Worm (Caenorhabditis elegans) whole organism, young adult: ENCODE results near the gene bcf-1.

Experiments used
- B0019.2 ChIP-seq: fragments of 200-800 bp; sonication (Bioruptor generic); conservative IDR thresholded peaks from 2 replicates; pipeline ENCODE4 v1.3.6; 2022; ENCODE audit warnings: missing genetic modification reagents, missing genetic modification characterization, missing compliant biosample characterization
- B0336.3 ChIP-seq: fragments of 200-800 bp; sonication (Bioruptor generic); IDR thresholded peaks from 2 replicates; pipeline ENCODE4 v1.3.6; 2022; ENCODE audit warnings: missing genetic modification characterization, missing compliant biosample characterization
- F33H1.4 ChIP-seq: fragments of 200-800 bp; sonication (Bioruptor generic); IDR thresholded peaks from 2 replicates; pipeline ENCODE4 v1.3.6; 2022; ENCODE audit warnings: missing genetic modification reagents, missing genetic modification characterization, missing compliant biosample characterization
- F49E8.2 ChIP-seq: sonication (generic microtip); optimal IDR thresholded peaks from 3 replicates; lab custom pipeline; 2017; ENCODE audit warnings: missing genetic modification characterization, mild to moderate bottlenecking, missing compliant biosample characterization, antibody characterized with exemption, moderate library complexity; ENCODE audit not compliant: insufficient read depth
- F52B5.7 ChIP-seq: sonication (generic microtip); optimal IDR thresholded peaks from 2 replicates; lab custom pipeline; 2016; ENCODE audit warnings: mild to moderate bottlenecking, missing genetic modification characterization, missing compliant biosample characterization
- F57A8.1 ChIP-seq: fragments of 200-800 bp; sonication (Bioruptor generic); optimal IDR thresholded peaks from 2 replicates; lab custom pipeline; 2018; ENCODE audit warnings: mild to moderate bottlenecking, missing genetic modification characterization, moderate library complexity, missing compliant biosample characterization
- Y53G8AR.9 ChIP-seq: fragments of 200-800 bp; sonication (Bioruptor generic); conservative IDR thresholded peaks from 2 replicates; pipeline ENCODE4 v1.3.6; 2022; ENCODE audit warnings: missing genetic modification reagents, missing genetic modification characterization, missing compliant biosample characterization
- akir-1 ChIP-seq: fragments of 200-800 bp; sonication (Bioruptor generic); optimal IDR thresholded peaks from 2 replicates; lab custom pipeline; 2018; ENCODE audit warnings: mild to moderate bottlenecking, missing genetic modification characterization, moderate library complexity, missing compliant biosample characterization
- ama-1 ChIP-seq, 3 experiments: fragments of 150-350 bp in 1 of 3; sonication (generic microtip) in 2 of 3; optimal IDR thresholded peaks; 2 replicates each; lab custom pipeline; 2014 to 2018; ENCODE audit warnings: missing biosample characterization in 2 of 3, missing genetic modification characterization in 2 of 3, missing genetic modification reagents in 2 of 3
- athp-1 ChIP-seq: sonication (generic microtip); optimal IDR thresholded peaks from 2 replicates; lab custom pipeline; 2017; ENCODE audit warnings: mild to moderate bottlenecking, missing genetic modification characterization, missing compliant biosample characterization
- bed-1 ChIP-seq: fragments of 200-800 bp; sonication (Bioruptor generic); IDR thresholded peaks from 2 replicates; pipeline ENCODE4 v1.3.6; 2022; ENCODE audit warnings: missing genetic modification reagents, missing genetic modification characterization, missing compliant biosample characterization
- ccch-3 ChIP-seq: fragments of 200-800 bp; sonication (Bioruptor generic); optimal IDR thresholded peaks from 2 replicates; lab custom pipeline; 2018; ENCODE audit warnings: mild to moderate bottlenecking, missing genetic modification characterization, missing compliant biosample characterization
- ceh-100 ChIP-seq: fragments of 200-800 bp; sonication (Bioruptor generic); IDR thresholded peaks from 2 replicates; pipeline ENCODE4 v1.3.6; 2022; ENCODE audit warnings: missing genetic modification reagents, missing genetic modification characterization, missing compliant biosample characterization
- ceh-27 ChIP-seq: fragments of 200-800 bp; sonication (Bioruptor generic); optimal IDR thresholded peaks from 2 replicates; lab custom pipeline; 2018; ENCODE audit warnings: mild to moderate bottlenecking, missing genetic modification characterization, moderate library complexity, missing compliant biosample characterization
- ceh-58 ChIP-seq: fragments of 200-800 bp; sonication (Bioruptor generic); IDR thresholded peaks from 2 replicates; pipeline ENCODE4 v1.3.6; 2022; ENCODE audit warnings: missing genetic modification characterization, missing compliant biosample characterization
- ceh-79 ChIP-seq: sonication (generic microtip); optimal IDR thresholded peaks from 2 replicates; lab custom pipeline; 2017; ENCODE audit warnings: mild to moderate bottlenecking, missing genetic modification characterization, missing compliant biosample characterization
- egl-44 ChIP-seq: fragments of 200-800 bp; sonication (Bioruptor generic); IDR thresholded peaks from 2 replicates; pipeline ENCODE4 v1.3.6; 2022; ENCODE audit warnings: missing genetic modification reagents, missing genetic modification characterization, missing compliant biosample characterization
- ets-4 ChIP-seq: fragments of 200-800 bp; sonication (Bioruptor generic); optimal IDR thresholded peaks from 2 replicates; lab custom pipeline; 2018; ENCODE audit warnings: mild to moderate bottlenecking, missing genetic modification characterization, missing compliant biosample characterization
- fkh-3 ChIP-seq: sonication (generic microtip); optimal IDR thresholded peaks from 2 replicates; lab custom pipeline; 2016; ENCODE audit warnings: mild to moderate bottlenecking, missing genetic modification characterization, missing compliant biosample characterization
- hmg-20 ChIP-seq: fragments of 200-800 bp; sonication (Bioruptor generic); IDR thresholded peaks from 2 replicates; pipeline ENCODE4 v1.3.6; 2022; ENCODE audit warnings: missing genetic modification reagents, missing genetic modification characterization, missing compliant biosample characterization
- lag-1 ChIP-seq: fragments of 200-800 bp; sonication (Bioruptor generic); IDR thresholded peaks from 2 replicates; pipeline ENCODE4 v1.3.6; 2022; ENCODE audit warnings: missing genetic modification reagents, missing genetic modification characterization, missing compliant biosample characterization
- lin-26 ChIP-seq: fragments of 200-800 bp; sonication (Bioruptor generic); IDR thresholded peaks from 2 replicates; pipeline ENCODE4 v1.3.6; 2022; ENCODE audit warnings: missing genetic modification reagents, missing genetic modification characterization, missing compliant biosample characterization
- lin-40 ChIP-seq: sonication (generic microtip); optimal IDR thresholded peaks from 2 replicates; lab custom pipeline; 2016; ENCODE audit warnings: missing genetic modification characterization, mild to moderate bottlenecking, missing compliant biosample characterization, missing genotype, missing genetic modification reagents
- mes-4 ChIP-seq: sonication (generic microtip); optimal IDR thresholded peaks from 2 replicates; lab custom pipeline; 2016; ENCODE audit warnings: missing genotype, missing genetic modification characterization, missing compliant biosample characterization
- nfya-2 ChIP-seq: fragments of 200-800 bp; sonication (Bioruptor generic); IDR thresholded peaks from 2 replicates; pipeline ENCODE4 v1.3.6; 2022; ENCODE audit warnings: missing genetic modification reagents, missing genetic modification characterization, missing compliant biosample characterization
- nhr-120 ChIP-seq: fragments of 200-800 bp; sonication (Bioruptor generic); IDR thresholded peaks from 2 replicates; pipeline ENCODE4 v1.3.6; 2022; ENCODE audit warnings: missing genetic modification characterization, missing compliant biosample characterization
- nhr-179 ChIP-seq: sonication (generic microtip); optimal IDR thresholded peaks from 2 replicates; lab custom pipeline; 2016; ENCODE audit warnings: mild to moderate bottlenecking, missing genetic modification characterization, missing compliant biosample characterization
- nhr-80 ChIP-seq: sonication (generic microtip); optimal IDR thresholded peaks from 2 replicates; lab custom pipeline; 2016; ENCODE audit warnings: missing genetic modification characterization, missing compliant biosample characterization
- pbrm-1 ChIP-seq: fragments of 200-800 bp; sonication (Bioruptor generic); IDR thresholded peaks from 2 replicates; pipeline ENCODE4 v1.3.6; 2022; ENCODE audit warnings: missing genetic modification reagents, missing genetic modification characterization, missing compliant biosample characterization
- tlf-1 ChIP-seq: fragments of 200-800 bp; sonication (Bioruptor generic); optimal IDR thresholded peaks from 2 replicates; lab custom pipeline; 2018; ENCODE audit warnings: mild to moderate bottlenecking, missing genetic modification characterization, missing compliant biosample characterization
- xnd-1 ChIP-seq: sonication (generic microtip); optimal IDR thresholded peaks from 2 replicates; lab custom pipeline; 2016; ENCODE audit warnings: missing genotype, missing genetic modification reagents, missing genetic modification characterization, missing compliant biosample characterization
- zfh-2 ChIP-seq: fragments of 200-800 bp; sonication (Bioruptor generic); conservative IDR thresholded peaks from 2 replicates; pipeline ENCODE4 v1.3.6; 2022; ENCODE audit warnings: missing genetic modification reagents, missing genetic modification characterization, missing compliant biosample characterization
- zim-3 ChIP-seq: sonication (generic microtip); optimal IDR thresholded peaks from 2 replicates; lab custom pipeline; 2017; ENCODE audit warnings: mild to moderate bottlenecking, missing genetic modification characterization, moderate library complexity, missing compliant biosample characterization
- ztf-18 ChIP-seq: sonication (generic microtip); optimal IDR thresholded peaks from 2 replicates; lab custom pipeline; 2016; ENCODE audit warnings: missing genotype, mild to moderate bottlenecking, missing genetic modification characterization, missing compliant biosample characterization
- ztf-6 ChIP-seq: fragments of 200-800 bp; sonication (Bioruptor generic); IDR thresholded peaks from 2 replicates; pipeline ENCODE4 v1.3.6; 2022; ENCODE audit warnings: missing genetic modification reagents, missing genetic modification characterization, missing compliant biosample characterization

bcf-1 gene

ce11 chrV:6448356-6448755 lies 39.8 kb upstream of the bcf-1 start, which contains the start of gene fbxa-196:
TSS of gene fbxa-196 (plus strand) at chrV:6448656.
- TF ChIP-seq bed-1 (GFP tag; lab: Robert Waterston, UW): no peak
- no peak for TF ChIP-seq nhr-120 (GFP tag; lab: Robert Waterston, UW)
- TF ChIP-seq nhr-80: no peak
- no peak for TF ChIP-seq xnd-1 (tag; lab: Kevin White, UChicago)
- TF ChIP-seq akir-1: no peak
- TF ChIP-seq egl-44 (GFP tag; lab: Robert Waterston, UW): no peak
- no peak for TF ChIP-seq lin-40 (tag; lab: Kevin White, UChicago)

ce11 chrV:6442037-6442436 lies 33.5 kb upstream of the bcf-1 start, which contains the start of gene T05H4.3:
TSS of gene T05H4.3 (plus strand) at chrV:6442337.
- no peak for TF ChIP-seq ztf-6 (GFP tag; lab: Robert Waterston, UW)
- no peak for TF ChIP-seq hmg-20 (GFP tag; lab: Robert Waterston, UW)
- no peak for TF ChIP-seq F57A8.1 (GFP tag; lab: Kevin White, UChicago)
- no peak for TF ChIP-seq nfya-2 (GFP tag; lab: Robert Waterston, UW)
- TF ChIP-seq athp-1: no peak
- TF ChIP-seq egl-44 (GFP tag; lab: Robert Waterston, UW): no peak
- TF ChIP-seq akir-1: no peak
- TF ChIP-seq ceh-100 (GFP tag; lab: Robert Waterston, UW): no peak
- TF ChIP-seq zim-3 (tag; lab: Kevin White, UChicago): no peak
- no peak for TF ChIP-seq ccch-3 (GFP tag; lab: Kevin White, UChicago)
- TF ChIP-seq mes-4: no peak
- no peak for TF ChIP-seq nhr-179

ce11 chrV:6441613-6442012 lies 33.0 kb upstream of the bcf-1 start, which contains the start of gene T05H4.15:
TSS of gene T05H4.15 (minus strand) at chrV:6441713.
- TF ChIP-seq ztf-6 (GFP tag; lab: Robert Waterston, UW): no peak
- TF ChIP-seq pbrm-1 (GFP tag; lab: Robert Waterston, UW): no peak
- TF ChIP-seq nhr-80: no peak
- no peak for TF ChIP-seq B0019.2
- TF ChIP-seq tlf-1 (GFP tag; lab: Kevin White, UChicago): no peak
- no peak for TF ChIP-seq B0336.3 (GFP tag; lab: Robert Waterston, UW)
- TF ChIP-seq ama-1 (optimal IDR thresholded peaks at IDR 0.05; lab: Kevin White, UChicago): no peak
- TF ChIP-seq ama-1 (GFP tag; optimal IDR thresholded peaks at IDR 0.05; lab: Kevin White, UChicago): no peak
- no peak for TF ChIP-seq lag-1 (GFP tag; lab: Robert Waterston, UW)
- TF ChIP-seq F33H1.4 (GFP tag; lab: Robert Waterston, UW): no peak
- no peak for TF ChIP-seq ztf-18 (tag; lab: Kevin White, UChicago)
- TF ChIP-seq lin-26: no peak
- no peak for TF ChIP-seq F52B5.7 (tag; lab: Kevin White, UChicago)
- TF ChIP-seq ceh-79 (tag; lab: Kevin White, UChicago): no peak
- no peak for TF ChIP-seq fkh-3
- no peak for TF ChIP-seq zim-3 (tag; lab: Kevin White, UChicago)
- TF ChIP-seq ets-4 (GFP tag; lab: Kevin White, UChicago): no peak
- TF ChIP-seq Y53G8AR.9: no peak

DNA sequence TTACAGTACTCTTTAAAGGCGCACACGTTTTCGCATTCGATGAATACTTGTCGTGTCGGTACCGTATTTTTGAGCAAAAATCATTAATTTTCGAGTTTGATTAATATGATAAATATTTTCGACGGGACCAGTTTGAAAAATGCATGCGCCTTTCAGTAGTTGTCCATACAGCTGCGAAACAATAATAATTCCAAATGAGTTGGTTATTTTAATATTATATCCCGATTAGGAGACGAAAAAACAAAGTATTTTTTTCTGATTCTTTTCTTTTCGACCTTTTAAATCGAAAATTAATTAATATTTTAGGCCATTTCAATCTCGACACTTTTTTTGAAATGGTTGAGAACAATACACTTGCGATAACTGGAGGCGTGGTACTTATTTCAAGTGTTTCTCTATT lies 30.0 kb upstream of the bcf-1 start, which contains the start of gene T05H4.4:
Gene T05H4.4, plus strand, starts transcription at position 301 of the 400 bp plus-strand sequence.
- no peak for TF ChIP-seq lag-1 (GFP tag; lab: Robert Waterston, UW)
- TF ChIP-seq F49E8.2 (tag; lab: Kevin White, UChicago): no peak
- no peak for TF ChIP-seq ceh-27 (GFP tag; lab: Kevin White, UChicago)
- no peak for TF ChIP-seq zfh-2 (GFP tag; lab: Robert Waterston, UW)
- no peak for TF ChIP-seq ceh-58 (GFP tag; lab: Robert Waterston, UW)
